Fruit fly (Drosophila melanogaster) whole organism, embryonic: ENCODE measurements around the gene CG6356.
A peak's percentile ranks its signal among the peaks of the same experiment; 100 is the strongest.

Source experiments
- Awh ChIP-seq: fragments of 200-800 bp; sonication (Bioruptor generic); IDR thresholded peaks from 2 replicates; pipeline ENCODE4, ENCODE4 v1.3.6; 2022; ENCODE audit warnings: missing biosample characterization, missing genetic modification characterization
- CG1024 ChIP-seq: fragments of 200-800 bp; sonication (Bioruptor generic); IDR thresholded peaks from 2 replicates; pipeline ENCODE4 v1.3.6; 2022; ENCODE audit warnings: missing biosample characterization, missing genetic modification characterization
- CG11398 ChIP-seq: fragments of 200-800 bp; sonication (Bioruptor generic); optimal IDR thresholded peaks from 2 replicates; lab custom pipeline; 2016; ENCODE audit warnings: missing biosample characterization, missing genetic modification characterization
- CG12769 ChIP-seq: fragments of 200-800 bp; sonication (Bioruptor generic); optimal IDR thresholded peaks from 2 replicates; lab custom pipeline; 2019; ENCODE audit warnings: missing biosample characterization, mild to moderate bottlenecking, missing genetic modification characterization, moderate library complexity
- CG13287 ChIP-seq: fragments of 200-800 bp; sonication (Bioruptor generic); IDR thresholded peaks from 2 replicates; pipeline ENCODE4 v1.3.6; 2022; ENCODE audit warnings: missing biosample characterization, missing genetic modification characterization; ENCODE audit not compliant: partially characterized antibody
- CG14441 ChIP-seq: fragments of 200-800 bp; sonication (Bioruptor generic); IDR thresholded peaks from 2 replicates; pipeline ENCODE4 v1.3.6; 2022; ENCODE audit warnings: missing biosample characterization, missing genetic modification characterization
- CG14667 ChIP-seq: fragments of 200-800 bp; sonication (Bioruptor generic); IDR thresholded peaks from 2 replicates; pipeline ENCODE4 v1.3.6; 2022; ENCODE audit warnings: missing biosample characterization, missing genetic modification characterization
- CG17186 ChIP-seq: fragments of 200-800 bp; sonication (Bioruptor generic); optimal IDR thresholded peaks from 3 replicates; lab custom pipeline; 2017; ENCODE audit warnings: missing biosample characterization, missing genetic modification reagents, missing genetic modification characterization
- CG18262 ChIP-seq: fragments of 200-800 bp; optimal IDR thresholded peaks from 3 replicates; lab custom pipeline; 2019; ENCODE audit warnings: missing biosample characterization, mild to moderate bottlenecking, missing genetic modification characterization, moderate library complexity
- CG2116 ChIP-seq: fragments of 200-800 bp; sonication (Bioruptor generic); optimal IDR thresholded peaks from 3 replicates; lab custom pipeline; 2018; ENCODE audit warnings: missing biosample characterization, mild to moderate bottlenecking, missing genetic modification characterization
- CG3847 ChIP-seq: fragments of 200-800 bp; sonication (Bioruptor generic); IDR thresholded peaks from 2 replicates; pipeline ENCODE4 v1.3.6; 2022; ENCODE audit warnings: missing biosample characterization, missing genetic modification characterization
- CG43689 ChIP-seq: fragments of 200-800 bp; sonication (Bioruptor generic); IDR thresholded peaks from 2 replicates; pipeline ENCODE4 v1.3.6; 2022; ENCODE audit warnings: missing biosample characterization, missing genetic modification characterization
- CG4404 ChIP-seq: fragments of 200-800 bp; sonication (Bioruptor generic); IDR thresholded peaks from 2 replicates; pipeline ENCODE4 v1.3.6; 2022; ENCODE audit warnings: missing biosample characterization, missing genetic modification characterization
- CG4820 ChIP-seq: fragments of 200-800 bp; sonication (Bioruptor generic); optimal IDR thresholded peaks from 3 replicates; lab custom pipeline; 2016; ENCODE audit warnings: missing biosample characterization, missing genetic modification characterization
- CG6272 ChIP-seq: fragments of 200-800 bp; sonication (Bioruptor generic); IDR thresholded peaks from 2 replicates; pipeline ENCODE4 v1.3.6; 2022; ENCODE audit warnings: missing biosample characterization, missing genetic modification characterization
- CG7745 ChIP-seq: fragments of 200-800 bp; sonication (Bioruptor generic); optimal IDR thresholded peaks from 2 replicates; lab custom pipeline; 2018; ENCODE audit warnings: missing biosample characterization, mild to moderate bottlenecking, missing genetic modification characterization, moderate library complexity
- CG7987 ChIP-seq: fragments of 200-800 bp; sonication (Bioruptor generic); optimal IDR thresholded peaks from 2 replicates; lab custom pipeline; 2018; ENCODE audit warnings: missing biosample characterization, mild to moderate bottlenecking, missing genetic modification characterization, moderate library complexity
- CG8089 ChIP-seq: fragments of 200-800 bp; sonication (Bioruptor generic); optimal IDR thresholded peaks from 3 replicates; lab custom pipeline; 2016; ENCODE audit warnings: missing biosample characterization, missing genetic modification characterization
- CG8281 ChIP-seq: fragments of 200-800 bp; sonication (Bioruptor generic); optimal IDR thresholded peaks from 2 replicates; lab custom pipeline; 2018; ENCODE audit warnings: missing biosample characterization, mild to moderate bottlenecking, missing genetic modification characterization, moderate library complexity
- CG8765 ChIP-seq: fragments of 200-800 bp; sonication (Bioruptor generic); IDR thresholded peaks from 2 replicates; pipeline ENCODE4 v1.3.6; 2022; ENCODE audit warnings: missing biosample characterization, missing genetic modification characterization
- CG9797 ChIP-seq: fragments of 200-800 bp; sonication (Bioruptor generic); optimal IDR thresholded peaks from 3 replicates; lab custom pipeline; 2018; ENCODE audit warnings: missing biosample characterization, mild to moderate bottlenecking, missing genetic modification characterization
- CG9932 ChIP-seq: fragments of 200-800 bp; sonication (Bioruptor generic); IDR thresholded peaks from 2 replicates; pipeline ENCODE4 v1.3.6; 2022; ENCODE audit warnings: missing biosample characterization, missing genetic modification characterization
- D19B ChIP-seq: fragments of 200-800 bp; sonication (Bioruptor generic); optimal IDR thresholded peaks from 2 replicates; lab custom pipeline; 2017; ENCODE audit warnings: missing biosample characterization, mild to moderate bottlenecking, missing genetic modification characterization
- Dad ChIP-seq: fragments of 200-800 bp; sonication (Bioruptor generic); optimal IDR thresholded peaks from 3 replicates; lab custom pipeline; 2016; ENCODE audit warnings: missing biosample characterization, missing genetic modification characterization
- Dek ChIP-seq: fragments of 200-800 bp; sonication (Bioruptor generic); optimal IDR thresholded peaks from 3 replicates; lab custom pipeline; 2019; ENCODE audit warnings: missing biosample characterization, mild to moderate bottlenecking, missing genetic modification characterization, moderate library complexity
- H2.0 ChIP-seq: fragments of 200-800 bp; sonication (Bioruptor generic); IDR thresholded peaks from 2 replicates; pipeline ENCODE4 v1.3.6; 2022; ENCODE audit warnings: missing biosample characterization, missing genetic modification characterization
- Mad ChIP-seq: fragments of 200-800 bp; sonication (Bioruptor generic); optimal IDR thresholded peaks from 2 replicates; lab custom pipeline; 2016; ENCODE audit warnings: missing biosample characterization, missing genetic modification characterization
- NC2β ChIP-seq: fragments of 200-800 bp; sonication (Bioruptor generic); optimal IDR thresholded peaks from 2 replicates; lab custom pipeline; 2016; ENCODE audit warnings: missing biosample characterization, missing genetic modification characterization
- NK7.1 ChIP-seq: fragments of 200-800 bp; sonication (Bioruptor generic); optimal IDR thresholded peaks from 3 replicates; lab custom pipeline; 2016; ENCODE audit warnings: missing biosample characterization, missing genetic modification characterization
- Scr ChIP-seq: fragments of 200-800 bp; sonication (Bioruptor generic); IDR thresholded peaks from 2 replicates; pipeline ENCODE4 v1.3.6; 2022; ENCODE audit warnings: missing biosample characterization, missing genetic modification characterization; ENCODE audit not compliant: partially characterized antibody
- ara ChIP-seq: fragments of 200-800 bp; sonication (Bioruptor generic); IDR thresholded peaks from 2 replicates; pipeline ENCODE4 v1.3.6; 2022; ENCODE audit warnings: missing biosample characterization, missing genetic modification characterization
- ato ChIP-seq: fragments of 200-800 bp; sonication (Bioruptor generic); IDR thresholded peaks from 2 replicates; pipeline ENCODE4 v1.3.6; 2022; ENCODE audit warnings: missing biosample characterization, missing genetic modification characterization; ENCODE audit not compliant: partially characterized antibody
- bbx ChIP-seq: fragments of 200-800 bp; sonication (Bioruptor generic); IDR thresholded peaks from 2 replicates; pipeline ENCODE4 v1.3.6; 2022; ENCODE audit warnings: missing biosample characterization, missing genetic modification characterization; ENCODE audit not compliant: partially characterized antibody
- bsh ChIP-seq, 2 experiments: fragments of 200-800 bp; sonication (Bioruptor generic); optimal IDR thresholded peaks; 2 replicates each; lab custom pipeline; 2017 to 2018; ENCODE audit warnings: mild to moderate bottlenecking in 2 of 2, missing biosample characterization in 2 of 2, missing genetic modification characterization in 2 of 2, moderate library complexity in 1 of 2
- cad ChIP-seq: fragments of >200 bp; optimal IDR thresholded peaks from 2 replicates; lab custom pipeline; 2017; ENCODE audit warnings: missing biosample characterization, missing genetic modification characterization
- crol ChIP-seq: fragments of 200-800 bp; sonication (Bioruptor generic); IDR thresholded peaks from 2 replicates; pipeline ENCODE4 v1.3.6; 2022; ENCODE audit warnings: missing biosample characterization, missing genetic modification characterization
- dimm ChIP-seq: fragments of 200-800 bp; sonication (Bioruptor generic); IDR thresholded peaks from 2 replicates; pipeline ENCODE4 v1.3.6; 2022; ENCODE audit warnings: missing biosample characterization, missing genetic modification characterization
- dysf ChIP-seq: fragments of 200-800 bp; sonication (Bioruptor generic); IDR thresholded peaks from 3 replicates; pipeline ENCODE4 v1.3.6; 2022; ENCODE audit warnings: missing biosample characterization, missing genetic modification characterization
- fru ChIP-seq: fragments of >200 bp; optimal IDR thresholded peaks from 2 replicates; lab custom pipeline; 2017
- gt ChIP-seq: fragments of 200-800 bp; sonication (Bioruptor generic); IDR thresholded peaks from 2 replicates; pipeline ENCODE4 v1.3.6; 2022; ENCODE audit warnings: missing biosample characterization, missing genetic modification characterization
- jumu ChIP-seq: fragments of 200-800 bp; sonication (Bioruptor generic); optimal IDR thresholded peaks from 3 replicates; lab custom pipeline; 2016; ENCODE audit warnings: missing biosample characterization, missing genetic modification characterization
- lmd ChIP-seq: fragments of 200-800 bp; sonication (Bioruptor generic); IDR thresholded peaks from 2 replicates; pipeline ENCODE4 v1.3.6; 2022; ENCODE audit warnings: missing biosample characterization, missing genetic modification characterization
- maf-S ChIP-seq: fragments of 200-800 bp; sonication (Bioruptor generic); optimal IDR thresholded peaks from 2 replicates; lab custom pipeline; 2016; ENCODE audit warnings: missing biosample characterization, missing genetic modification characterization
- mam ChIP-seq: fragments of 200-800 bp; sonication (Bioruptor generic); optimal IDR thresholded peaks from 3 replicates; lab custom pipeline; 2016; ENCODE audit warnings: missing biosample characterization, missing genetic modification characterization
- pum ChIP-seq: fragments of 200-800 bp; sonication (Bioruptor generic); optimal IDR thresholded peaks from 2 replicates; lab custom pipeline; 2016; ENCODE audit warnings: missing biosample characterization, missing genetic modification characterization
- pzg ChIP-seq: fragments of 200-800 bp; sonication (Bioruptor generic); optimal IDR thresholded peaks from 3 replicates; lab custom pipeline; 2018; ENCODE audit warnings: missing biosample characterization, mild to moderate bottlenecking, missing genetic modification characterization, moderate library complexity
- seq ChIP-seq: fragments of 200-800 bp; sonication (Bioruptor generic); IDR thresholded peaks from 2 replicates; pipeline ENCODE4 v1.3.6; 2022; ENCODE audit warnings: missing biosample characterization, missing genetic modification characterization
- sim ChIP-seq: fragments of 200-800 bp; sonication (Bioruptor generic); IDR thresholded peaks from 2 replicates; pipeline ENCODE4 v1.3.6; 2022; ENCODE audit warnings: missing biosample characterization, missing genetic modification characterization
- sr ChIP-seq: fragments of 200-800 bp; sonication (Bioruptor generic); IDR thresholded peaks from 3 replicates; pipeline ENCODE4 v1.3.6; 2022; ENCODE audit warnings: missing biosample characterization, missing genetic modification characterization
- ssp ChIP-seq: fragments of 200-800 bp; sonication (Bioruptor generic); IDR thresholded peaks from 2 replicates; pipeline ENCODE4 v1.3.6; 2022; ENCODE audit warnings: missing biosample characterization, missing genetic modification characterization
- sug ChIP-seq: fragments of 200-800 bp; optimal IDR thresholded peaks from 2 replicates; lab custom pipeline; 2019; ENCODE audit warnings: missing biosample characterization, mild to moderate bottlenecking, missing genetic modification characterization, moderate library complexity

Gene CG6356

dm6 chr3R:24333182-24333808 lies 49.5 kb downstream of the CG6356 start, which contains the start of the genes Rrp5 and Dis3 (continued):
- TF ChIP-seq CG4820 (GFP tag; lab: Kevin White, UChicago): no peak
- TF ChIP-seq CG14667: no peak
- no peak for TF ChIP-seq fru (lab: Kevin White, UChicago)
- TF ChIP-seq CG7745 (tag; lab: Kevin White, UChicago): no peak
- TF ChIP-seq mam (GFP tag; lab: Kevin White, UChicago): peak; percentile 16
- TF ChIP-seq gt (GFP tag; lab: Robert Waterston, UW): no peak
- peak; percentile 45; the same call in 1 of the 2 replicates for TF ChIP-seq H2.0 (GFP tag; lab: Robert Waterston, UW)
- peak; percentile 47; the same call in 2 of the 3 replicates for TF ChIP-seq dysf (GFP tag; lab: Robert Waterston, UW)
- TF ChIP-seq ato (GFP tag; lab: Robert Waterston, UW): peak; percentile 7; the same call in 1 of the 2 replicates
- TF ChIP-seq Dek (tag; lab: Kevin White, UChicago): no peak
- TF ChIP-seq CG43689 (GFP tag; lab: Robert Waterston, UW): no peak
- TF ChIP-seq Awh (GFP tag; lab: Robert Waterston, UW): no peak
- no peak for TF ChIP-seq CG12769 (tag; lab: Kevin White, UChicago)
- peak; percentile 96 for TF ChIP-seq ssp
- no peak for TF ChIP-seq D19B (GFP tag; lab: Kevin White, UChicago)
- TF ChIP-seq CG6272 (GFP tag; lab: Robert Waterston, UW): peak; percentile 55
- TF ChIP-seq jumu (GFP tag; lab: Kevin White, UChicago): peak; percentile 39
- no peak for TF ChIP-seq dimm (GFP tag; lab: Robert Waterston, UW)
- 0 out of 2 replicates have a peak, but pooled peaks have one; percentile 50 for TF ChIP-seq ara (GFP tag; lab: Robert Waterston, UW)
- TF ChIP-seq CG1024: peak; percentile 91
- no peak for TF ChIP-seq pum (GFP tag; lab: Kevin White, UChicago)
- peak; percentile 59 for TF ChIP-seq NC2β (GFP tag; lab: Kevin White, UChicago)
- TF ChIP-seq maf-S (GFP tag; lab: Kevin White, UChicago): peak; percentile 41
- peak; percentile 8; the same call in 1 of the 2 replicates for TF ChIP-seq Scr
- peak; percentile 87 for TF ChIP-seq CG17186 (GFP tag; lab: Kevin White, UChicago)
- peak; percentile 30; the same call in 1 of the 2 replicates for TF ChIP-seq CG14441
- no peak for TF ChIP-seq seq (GFP tag; lab: Robert Waterston, UW)
- no peak for TF ChIP-seq sim (GFP tag; lab: Robert Waterston, UW)
- peak; percentile 19 for TF ChIP-seq Dad (GFP tag; lab: Kevin White, UChicago)
- peak; percentile 26 for TF ChIP-seq CG7987 (GFP tag; lab: Kevin White, UChicago)
- TF ChIP-seq sr: no peak
- TF ChIP-seq NK7.1 (GFP tag; lab: Kevin White, UChicago): no peak
- no peak for TF ChIP-seq crol (GFP tag; lab: Robert Waterston, UW)
- peak; percentile 52 for TF ChIP-seq CG2116 (GFP tag; lab: Kevin White, UChicago)
- TF ChIP-seq CG4404 (GFP tag; lab: Robert Waterston, UW): no peak
- TF ChIP-seq CG9932: peak; percentile 77
- peak; percentile 64; the same call in 1 of the 2 replicates for TF ChIP-seq CG3847 (GFP tag; lab: Robert Waterston, UW)
- TF ChIP-seq sug (tag; lab: Kevin White, UChicago): no peak
- peak; percentile 56 for TF ChIP-seq lmd (GFP tag; lab: Robert Waterston, UW)
- peak; percentile 64; the same call in 1 of the 2 replicates for TF ChIP-seq CG13287 (GFP tag; lab: Robert Waterston, UW)
- TF ChIP-seq cad: no peak
- TF ChIP-seq CG8765 (GFP tag; lab: Robert Waterston, UW): peak; percentile 46; the same call in 1 of the 2 replicates
- no peak for TF ChIP-seq CG18262 (tag; lab: Kevin White, UChicago)
- TF ChIP-seq CG11398 (GFP tag; lab: Kevin White, UChicago): no peak
- TF ChIP-seq pzg (GFP tag; lab: Kevin White, UChicago): peak; percentile 97
- TF ChIP-seq Mad: peak; percentile 36
- TF ChIP-seq CG8281 (tag; lab: Kevin White, UChicago): no peak
- peak; percentile 7 for TF ChIP-seq CG8089 (GFP tag; lab: Kevin White, UChicago)
- no peak for TF ChIP-seq bsh (GFP tag; optimal IDR thresholded peaks at IDR 0.05; lab: Kevin White, UChicago)
- peak; percentile 58; the same call in 1 of the 2 replicates for TF ChIP-seq bbx (GFP tag; lab: Robert Waterston, UW)
- peak; percentile 83 for TF ChIP-seq CG9797 (GFP tag; lab: Kevin White, UChicago)
